Fruit fly (Drosophila melanogaster) whole organism, embryonic: ENCODE measurements around the gene CG14965.

Experiments used
- Ada2b ChIP-seq: fragments of 200-800 bp; sonication (Bioruptor generic); IDR thresholded peaks from 2 replicates; pipeline ENCODE4 v1.3.6; 2022; ENCODE audit warnings: missing biosample characterization, missing genetic modification characterization
- BtbVII ChIP-seq: fragments of 200-800 bp; sonication (Bioruptor generic); optimal IDR thresholded peaks from 3 replicates; lab custom pipeline; 2017; ENCODE audit warnings: missing biosample characterization, mild to moderate bottlenecking, missing genetic modification characterization
- CG1024 ChIP-seq: fragments of 200-800 bp; sonication (Bioruptor generic); IDR thresholded peaks from 2 replicates; pipeline ENCODE4 v1.3.6; 2022; ENCODE audit warnings: missing biosample characterization, missing genetic modification characterization
- CG10543 ChIP-seq: fragments of 200-800 bp; sonication (Bioruptor generic); optimal IDR thresholded peaks from 3 replicates; lab custom pipeline; 2017; ENCODE audit warnings: missing biosample characterization, mild to moderate bottlenecking, missing genetic modification characterization, moderate library complexity
- CG10959 ChIP-seq: fragments of 200-800 bp; sonication (Bioruptor generic); IDR thresholded peaks from 2 replicates; pipeline ENCODE4 v1.3.6; 2022; ENCODE audit warnings: missing biosample characterization, missing genetic modification characterization
- CG15601 ChIP-seq: fragments of 200-800 bp; sonication (Bioruptor generic); optimal IDR thresholded peaks from 3 replicates; lab custom pipeline; 2019; ENCODE audit warnings: missing biosample characterization, mild to moderate bottlenecking, missing genetic modification characterization, moderate library complexity
- CG17328 ChIP-seq: fragments of 200-800 bp; sonication (Bioruptor generic); IDR thresholded peaks from 2 replicates; pipeline ENCODE4 v1.3.6; 2022; ENCODE audit warnings: missing biosample characterization, missing genetic modification characterization
- CG17568 ChIP-seq: fragments of 200-800 bp; sonication (Bioruptor generic); optimal IDR thresholded peaks from 2 replicates; lab custom pipeline; 2018; ENCODE audit warnings: missing biosample characterization, mild to moderate bottlenecking, missing genetic modification characterization, moderate library complexity
- CG18476 ChIP-seq: fragments of 200-800 bp; sonication (Bioruptor generic); optimal IDR thresholded peaks from 2 replicates; lab custom pipeline; 2016; ENCODE audit warnings: missing biosample characterization, mild to moderate bottlenecking, missing genetic modification characterization
- CG2129 ChIP-seq: fragments of 200-800 bp; sonication (Bioruptor generic); IDR thresholded peaks from 2 replicates; pipeline ENCODE4 v1.3.6; 2022; ENCODE audit warnings: missing biosample characterization, missing genetic modification characterization; ENCODE audit not compliant: partially characterized antibody
- CG2199 ChIP-seq: fragments of 200-800 bp; sonication (Bioruptor generic); IDR thresholded peaks from 3 replicates; pipeline ENCODE4 v1.3.6; 2022; ENCODE audit warnings: missing biosample characterization, missing genetic modification characterization
- CG32532 ChIP-seq: fragments of 200-800 bp; sonication (Bioruptor generic); IDR thresholded peaks from 2 replicates; pipeline ENCODE4 v1.3.6; 2022; ENCODE audit warnings: missing biosample characterization, missing genetic modification characterization
- CG34224 ChIP-seq: fragments of 200-800 bp; sonication (Bioruptor generic); IDR thresholded peaks from 3 replicates; pipeline ENCODE4 v1.3.6; 2022; ENCODE audit warnings: missing biosample characterization, missing genetic modification characterization; ENCODE audit not compliant: partially characterized antibody
- CG3995 ChIP-seq: fragments of 200-800 bp; sonication (Bioruptor generic); optimal IDR thresholded peaks from 3 replicates; lab custom pipeline; 2016; ENCODE audit warnings: missing biosample characterization, missing genetic modification characterization
- CG4360 ChIP-seq: fragments of 200-800 bp; sonication (Bioruptor generic); IDR thresholded peaks from 2 replicates; pipeline ENCODE4 v1.3.6; 2022; ENCODE audit warnings: missing biosample characterization, missing genetic modification characterization
- CG4617 ChIP-seq: fragments of 200-800 bp; sonication (Bioruptor generic); optimal IDR thresholded peaks from 3 replicates; lab custom pipeline; 2016; ENCODE audit warnings: missing biosample characterization, missing genetic modification characterization, borderline replicate concordance
- CG8290 ChIP-seq, 3 experiments: fragments of 200-800 bp; sonication (Bioruptor generic); optimal IDR thresholded peaks; 2 replicates each; lab custom pipeline; 2016 to 2019; ENCODE audit warnings: missing biosample characterization in 3 of 3, missing genetic modification characterization in 3 of 3, mild to moderate bottlenecking in 2 of 3, moderate library complexity in 1 of 3
- CrebB ChIP-seq: fragments of 200-800 bp; sonication (Bioruptor generic); optimal IDR thresholded peaks from 3 replicates; lab custom pipeline; 2018; ENCODE audit warnings: missing biosample characterization, mild to moderate bottlenecking, missing genetic modification characterization
- Dll ChIP-seq: fragments of 200-800 bp; sonication (Bioruptor generic); IDR thresholded peaks from 4 replicates; pipeline ENCODE4 v1.3.6; 2022; ENCODE audit warnings: missing biosample characterization, missing genetic modification characterization; ENCODE audit not compliant: partially characterized antibody
- HLH3B ChIP-seq: fragments of 200-800 bp; sonication (Bioruptor generic); IDR thresholded peaks from 2 replicates; pipeline ENCODE4 v1.3.6; 2022; ENCODE audit warnings: missing biosample characterization, missing genetic modification characterization
- Hey ChIP-seq: fragments of 200-800 bp; sonication (Bioruptor generic); optimal IDR thresholded peaks from 3 replicates; lab custom pipeline; 2018; ENCODE audit warnings: missing biosample characterization, mild to moderate bottlenecking, missing genetic modification characterization
- Hmr ChIP-seq: fragments of 200-800 bp; sonication (Bioruptor generic); optimal IDR thresholded peaks from 3 replicates; lab custom pipeline; 2017; ENCODE audit warnings: mild to moderate bottlenecking, missing biosample characterization, missing genetic modification reagents, missing genetic modification characterization
- MBD-R2 ChIP-seq: fragments of 200-800 bp; sonication (Bioruptor generic); IDR thresholded peaks from 2 replicates; pipeline ENCODE4 v1.3.6; 2022; ENCODE audit warnings: missing biosample characterization, missing genetic modification characterization
- Mad ChIP-seq: fragments of 200-800 bp; sonication (Bioruptor generic); optimal IDR thresholded peaks from 2 replicates; lab custom pipeline; 2016; ENCODE audit warnings: missing biosample characterization, missing genetic modification characterization
- Max ChIP-seq: fragments of 200-800 bp; sonication (Bioruptor generic); optimal IDR thresholded peaks from 2 replicates; lab custom pipeline; 2016; ENCODE audit warnings: missing biosample characterization, mild to moderate bottlenecking, missing genetic modification characterization
- Meics ChIP-seq: fragments of 200-800 bp; sonication (Bioruptor generic); optimal IDR thresholded peaks from 2 replicates; lab custom pipeline; 2017; ENCODE audit warnings: missing biosample characterization, mild to moderate bottlenecking, missing genetic modification characterization
- Mrtf ChIP-seq: fragments of 200-800 bp; sonication (Bioruptor generic); IDR thresholded peaks from 3 replicates; pipeline ENCODE4 v1.3.6; 2022; ENCODE audit warnings: missing biosample characterization, missing genetic modification characterization
- ab ChIP-seq: fragments of 200-800 bp; sonication (Bioruptor generic); optimal IDR thresholded peaks from 2 replicates; lab custom pipeline; 2016; ENCODE audit warnings: missing biosample characterization, missing genetic modification characterization
- ase ChIP-seq: fragments of 200-800 bp; sonication (Bioruptor generic); IDR thresholded peaks from 3 replicates; pipeline ENCODE4 v1.3.6; 2022; ENCODE audit warnings: missing biosample characterization, missing genetic modification characterization
- chinmo ChIP-seq: fragments of 200-800 bp; sonication (Bioruptor generic); IDR thresholded peaks from 4 replicates; pipeline ENCODE4 v1.3.6; 2022; ENCODE audit warnings: missing biosample characterization, missing genetic modification characterization; ENCODE audit not compliant: partially characterized antibody
- ci ChIP-seq: fragments of 200-800 bp; sonication (Bioruptor generic); IDR thresholded peaks from 3 replicates; pipeline ENCODE4 v1.3.6; 2022; ENCODE audit warnings: missing biosample characterization, missing genetic modification characterization
- crc ChIP-seq: fragments of 200-800 bp; sonication (Bioruptor generic); optimal IDR thresholded peaks from 2 replicates; lab custom pipeline; 2016; ENCODE audit warnings: missing biosample characterization, missing genetic modification characterization
- crol ChIP-seq: fragments of 200-800 bp; sonication (Bioruptor generic); IDR thresholded peaks from 2 replicates; pipeline ENCODE4 v1.3.6; 2022; ENCODE audit warnings: missing biosample characterization, missing genetic modification characterization
- dimm ChIP-seq: fragments of 200-800 bp; sonication (Bioruptor generic); IDR thresholded peaks from 2 replicates; pipeline ENCODE4 v1.3.6; 2022; ENCODE audit warnings: missing biosample characterization, missing genetic modification characterization
- fu2 ChIP-seq: fragments of 200-800 bp; sonication (Bioruptor generic); optimal IDR thresholded peaks from 2 replicates; lab custom pipeline; 2016; ENCODE audit warnings: missing biosample characterization, missing genetic modification characterization
- grn ChIP-seq: fragments of 200-800 bp; sonication (Bioruptor generic); optimal IDR thresholded peaks from 3 replicates; lab custom pipeline; 2017; ENCODE audit warnings: missing biosample characterization, missing genetic modification characterization
- h ChIP-seq: fragments of >200 bp; optimal IDR thresholded peaks from 2 replicates; lab custom pipeline; 2017
- hb ChIP-seq: fragments of 200-800 bp; sonication (Bioruptor generic); IDR thresholded peaks from 3 replicates; pipeline ENCODE4 v1.3.6; 2022; ENCODE audit warnings: missing biosample characterization, missing genetic modification characterization; ENCODE audit not compliant: partially characterized antibody
- inv ChIP-seq: fragments of 200-800 bp; sonication (Bioruptor generic); IDR thresholded peaks from 2 replicates; pipeline ENCODE4 v1.3.6; 2022; ENCODE audit warnings: missing biosample characterization, missing genetic modification characterization; ENCODE audit not compliant: partially characterized antibody
- jing ChIP-seq: fragments of 200-800 bp; sonication (Bioruptor generic); optimal IDR thresholded peaks from 2 replicates; lab custom pipeline; 2018; ENCODE audit warnings: missing biosample characterization, mild to moderate bottlenecking, missing genetic modification characterization
- lab ChIP-seq: fragments of 200-800 bp; sonication (Bioruptor generic); optimal IDR thresholded peaks from 3 replicates; lab custom pipeline; 2017; ENCODE audit warnings: missing biosample characterization, missing genetic modification characterization, mild to moderate bottlenecking, moderate library complexity, missing genetic modification reagents
- lola ChIP-seq, 3 experiments: fragments of >200 bp in 2 of 3; fragments of 200-800 bp in 1 of 3; sonication (Bioruptor generic) in 1 of 3; optimal IDR thresholded peaks; 2 replicates each; lab custom pipeline; 2017 to 2019; ENCODE audit warnings: missing biosample characterization in 3 of 3, missing genetic modification characterization in 3 of 3, mild to moderate bottlenecking in 1 of 3, moderate library complexity in 1 of 3
- mirr ChIP-seq: fragments of 200-800 bp; sonication (Bioruptor generic); optimal IDR thresholded peaks from 3 replicates; lab custom pipeline; 2018; ENCODE audit warnings: missing biosample characterization, mild to moderate bottlenecking, missing genetic modification characterization
- nau ChIP-seq: fragments of 200-800 bp; sonication (Bioruptor generic); optimal IDR thresholded peaks from 3 replicates; lab custom pipeline; 2017; ENCODE audit warnings: missing biosample characterization, mild to moderate bottlenecking, missing genetic modification characterization, missing genetic modification reagents
- pb ChIP-seq: fragments of 200-800 bp; sonication (Bioruptor generic); optimal IDR thresholded peaks from 3 replicates; lab custom pipeline; 2016; ENCODE audit warnings: missing biosample characterization, missing genetic modification characterization
- sens ChIP-seq: fragments of 200-800 bp; sonication (Bioruptor generic); peaks from one replicate; lab custom pipeline; 2016; ENCODE audit warnings: missing biosample characterization, missing genetic modification characterization
- ssp ChIP-seq: fragments of 200-800 bp; sonication (Bioruptor generic); IDR thresholded peaks from 2 replicates; pipeline ENCODE4 v1.3.6; 2022; ENCODE audit warnings: missing biosample characterization, missing genetic modification characterization
- sug ChIP-seq: fragments of 200-800 bp; optimal IDR thresholded peaks from 2 replicates; lab custom pipeline; 2019; ENCODE audit warnings: missing biosample characterization, mild to moderate bottlenecking, missing genetic modification characterization, moderate library complexity
- tgo ChIP-seq: fragments of 200-800 bp; sonication (Bioruptor generic); IDR thresholded peaks from 3 replicates; pipeline ENCODE4 v1.3.6; 2022; ENCODE audit warnings: missing biosample characterization, missing genetic modification characterization

The CG14965 gene

DNA sequence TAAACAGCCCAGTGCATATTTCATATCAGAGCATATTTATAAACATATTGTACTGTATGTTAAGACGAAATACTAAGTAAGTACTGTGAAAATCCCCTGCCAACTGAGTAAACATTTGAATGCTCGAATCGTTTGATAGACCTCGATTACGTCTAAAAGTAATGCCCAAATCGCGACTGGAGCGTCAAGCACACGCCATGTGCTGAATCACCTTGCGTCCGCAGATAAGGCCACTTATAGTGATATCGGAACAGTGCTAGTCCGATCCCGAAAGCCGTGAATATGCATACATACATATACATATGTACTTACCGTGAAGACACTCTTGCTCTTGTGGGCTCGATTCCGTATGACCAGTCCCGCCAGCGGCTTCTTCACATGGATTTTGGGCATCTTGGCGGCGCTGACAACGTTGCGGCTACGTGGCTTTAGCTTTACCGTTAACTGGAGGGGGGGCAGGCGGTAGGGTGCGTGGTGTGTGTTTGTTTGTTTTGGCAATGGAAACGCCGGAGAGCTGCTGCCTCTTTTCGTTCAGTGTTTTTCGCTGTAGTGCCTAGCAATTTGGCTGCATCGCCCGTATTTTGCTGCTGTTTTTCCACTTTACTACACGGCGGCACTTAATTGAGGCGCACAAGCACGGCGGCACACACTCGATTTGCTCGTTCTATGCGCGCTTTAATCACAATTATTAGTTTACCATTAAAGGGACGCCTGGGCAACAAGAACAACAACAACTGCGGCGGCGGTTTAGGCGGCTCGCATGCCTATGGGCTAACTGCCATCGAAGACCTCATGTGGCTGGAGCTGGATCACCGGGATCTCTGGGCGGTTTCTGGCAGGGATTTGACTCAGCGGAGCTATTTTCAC lies 49.5 kb downstream of the CG14965 start:
- TF ChIP-seq mirr (peak; percentile 49), Ada2b (GFP tag; lab: Robert Waterston, UW) (no peak), CG4360 (GFP tag; lab: Robert Waterston, UW) (peak; percentile 72), tgo (GFP tag; lab: Robert Waterston, UW) (no peak), Hmr (GFP tag; lab: Kevin White, UChicago) (peak; percentile 16), Meics (no peak), MBD-R2 (no peak; the same call in 1 of the 2 replicates), HLH3B (GFP tag; lab: Robert Waterston, UW) (no peak), ase (GFP tag; lab: Robert Waterston, UW) (no peak), CG17328 (GFP tag; lab: Robert Waterston, UW) (no peak), Hey (tag; lab: Kevin White, UChicago) (no peak), Max (GFP tag; lab: Kevin White, UChicago) (no peak), lola (GFP tag; optimal IDR thresholded peaks at IDR 0.05; lab: Kevin White, UChicago) (no peak), Mrtf (GFP tag; lab: Robert Waterston, UW) (no peak), CG1024 (GFP tag; lab: Robert Waterston, UW) (no peak), ssp (no peak), inv (GFP tag; lab: Robert Waterston, UW) (no peak), pb (no peak), crol (GFP tag; lab: Robert Waterston, UW) (peak; percentile 47; the same call in 1 of the 2 replicates), sug (tag; lab: Kevin White, UChicago) (peak; percentile 57), CG10543 (GFP tag; lab: Kevin White, UChicago) (peak; percentile 55), ci (GFP tag; lab: Robert Waterston, UW) (peak; percentile 9; the same call in 1 of the 3 replicates), CG17568 (GFP tag; lab: Kevin White, UChicago) (peak; percentile 1), CG2129 (GFP tag; lab: Robert Waterston, UW) (no peak), CG34224 (GFP tag; lab: Robert Waterston, UW) (peak; percentile 38; the same call in 1 of the 3 replicates), grn (GFP tag; lab: Kevin White, UChicago) (peak; percentile 34), hb (GFP tag; lab: Robert Waterston, UW) (no peak), Mad (GFP tag; lab: Kevin White, UChicago) (no peak), BtbVII (GFP tag; lab: Kevin White, UChicago) (peak; percentile 11), CG2199 (no peak; the same call in 2 of the 3 replicates), jing (GFP tag; lab: Kevin White, UChicago) (no peak), CG10959 (GFP tag; lab: Robert Waterston, UW) (no peak), ab (GFP tag; lab: Kevin White, UChicago) (no peak), CG4617 (GFP tag; lab: Kevin White, UChicago) (peak; percentile 46), h (lab: Kevin White, UChicago) (no peak), CG3995 (GFP tag; lab: Kevin White, UChicago) (peak; percentile 79), sens (GFP tag; lab: Kevin White, UChicago) (no peak), CG32532 (GFP tag; lab: Robert Waterston, UW) (no peak), nau (GFP tag; lab: Kevin White, UChicago) (no peak), Dll (no peak), chinmo (GFP tag; lab: Robert Waterston, UW) (0 out of 4 replicates have a peak, but pooled peaks have one; percentile 58), lab (GFP tag; lab: Kevin White, UChicago) (peak; percentile 8), fu2 (GFP tag; lab: Kevin White, UChicago) (no peak), crc (GFP tag; lab: Kevin White, UChicago) (no peak), CrebB (no peak), CG18476 (GFP tag; lab: Kevin White, UChicago) (no peak), CG15601 (no peak), dimm (GFP tag; lab: Robert Waterston, UW) (no peak), CG8290 (GFP tag; optimal IDR thresholded peaks at IDR 0.05; lab: Kevin White, UChicago) (no peak), CG8290 (tag; optimal IDR thresholded peaks at IDR 0.05; lab: Kevin White, UChicago) (peak in 1 of 2 experiments; percentile 17)
